Worm (Caenorhabditis elegans): ENCODE results near the gene pho-10.
A peak's percentile ranks its signal among the peaks of the same experiment; 100 is the strongest.

The pho-10 gene

DNA sequence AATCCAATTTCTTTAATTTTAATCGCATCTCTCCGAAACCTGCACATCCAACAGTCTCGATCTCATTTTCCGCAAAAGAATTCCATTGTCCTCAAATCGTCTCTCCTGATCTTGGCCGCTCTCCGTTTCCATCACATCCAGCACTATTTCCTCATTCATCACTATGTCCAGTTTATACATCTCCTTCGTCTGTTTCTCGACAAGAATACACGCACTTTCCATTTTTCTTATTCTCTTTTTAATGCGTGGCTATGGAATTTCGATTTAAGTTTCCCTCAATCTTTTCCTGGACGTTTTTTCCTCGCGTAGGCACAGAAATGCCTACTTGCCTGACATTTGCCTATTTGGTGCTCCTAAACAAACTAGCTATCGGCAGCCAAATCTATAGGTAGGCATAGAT, 40.6 kb downstream of the pho-10 start:
- TF ChIP-seq egl-5 (tag; optimal IDR thresholded peaks at IDR 0.05): no peak
- peak; percentile 32 for TF ChIP-seq nhr-23 (tag; optimal IDR thresholded peaks at IDR 0.05)

DNA sequence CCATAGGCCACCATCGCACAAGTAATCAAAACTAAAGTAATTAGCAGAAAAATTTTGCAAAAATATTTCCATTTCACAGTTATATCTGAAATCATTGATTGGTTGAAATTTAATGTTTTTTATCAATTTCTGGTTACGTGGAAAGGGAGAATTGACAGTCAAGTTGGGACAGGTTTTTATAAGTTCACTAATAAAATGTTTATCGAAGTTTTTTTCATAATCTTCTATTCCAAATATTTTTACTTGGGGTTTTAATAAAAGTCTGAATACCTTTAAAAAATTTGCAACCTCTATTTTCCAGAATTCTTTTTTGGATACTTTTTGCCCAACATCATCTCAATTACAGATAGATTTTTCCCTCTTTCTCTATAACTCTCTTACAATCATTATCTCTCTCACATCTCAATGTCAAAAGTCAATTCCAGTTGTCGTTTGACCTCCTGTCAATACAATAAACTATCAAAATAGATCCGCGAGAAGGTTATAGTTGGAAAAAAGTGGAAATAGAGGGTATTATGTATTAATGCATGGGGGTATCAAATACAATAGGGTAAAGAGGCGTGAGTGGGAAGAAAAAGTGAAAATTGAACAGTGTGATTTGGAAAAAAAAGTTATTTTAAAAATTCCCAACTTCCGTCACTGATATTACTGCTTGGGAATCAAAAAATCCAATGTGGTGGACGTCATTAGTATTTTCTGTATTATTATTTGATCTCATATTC, 45.7 kb downstream of the pho-10 start, which contains the start of the genes chil-2 and ctsa-3.2:
chil-2 (minus strand) TSS at position 101 of the 722 bp plus-strand sequence.
ctsa-3.2 (plus strand) TSS at position 672 of the 722 bp plus-strand sequence.
- no peak for TF ChIP-seq nhr-76 (tag; optimal IDR thresholded peaks at IDR 0.05)
- no peak for TF ChIP-seq ceh-9 (tag; optimal IDR thresholded peaks at IDR 0.05)
- TF ChIP-seq skn-1 (tag; optimal IDR thresholded peaks at IDR 0.05): no peak
- no peak for TF ChIP-seq ceh-82 (tag; optimal IDR thresholded peaks at IDR 0.05)
- no peak for TF ChIP-seq ztf-4 (tag; optimal IDR thresholded peaks at IDR 0.05)
- TF ChIP-seq ceh-16 (tag; optimal IDR thresholded peaks at IDR 0.05): no peak
- no peak for TF ChIP-seq nhr-23 (tag; optimal IDR thresholded peaks at IDR 0.05)
- TF ChIP-seq tbx-2 (tag; optimal IDR thresholded peaks at IDR 0.05): no peak

DNA sequence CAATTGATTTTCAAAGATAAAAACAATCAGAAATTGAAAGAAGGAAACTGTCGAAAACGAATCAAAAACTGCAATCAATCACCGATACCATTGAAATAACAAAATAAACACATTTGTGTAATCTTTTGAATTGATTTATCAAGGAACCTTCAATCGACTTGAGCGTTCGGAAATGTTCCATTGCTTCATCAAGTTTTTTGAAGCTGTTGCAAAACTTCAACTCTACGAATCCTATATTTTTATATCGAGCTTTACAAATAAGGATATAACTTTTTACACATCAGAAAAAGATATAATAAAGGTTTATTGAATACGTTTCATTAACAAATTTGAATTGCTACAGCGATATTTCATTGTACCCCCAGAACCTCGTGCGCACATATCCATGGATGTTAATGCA, 47.4 kb downstream of the pho-10 start, which contains the start of gene chil-8:
chil-8 (minus strand) TSS at position 101 of the 400 bp plus-strand sequence.
- TF ChIP-seq ceh-82 (tag; optimal IDR thresholded peaks at IDR 0.05) (no peak), lin-39 (tag; optimal IDR thresholded peaks at IDR 0.05) (no peak), fkh-10 (GFP tag; optimal IDR thresholded peaks at IDR 0.05) (no peak), tbx-2 (tag; optimal IDR thresholded peaks at IDR 0.05) (no peak), mdl-1 (tag; optimal IDR thresholded peaks at IDR 0.05) (no peak), pqm-1 (tag; optimal IDR thresholded peaks at IDR 0.05) (no peak), lin-15B (tag; optimal IDR thresholded peaks at IDR 0.05) (no peak), nhr-23 (tag; optimal IDR thresholded peaks at IDR 0.05) (no peak), ama-1 (optimal IDR thresholded peaks at IDR 0.05) (no peak), snpc-4 (tag; optimal IDR thresholded peaks at IDR 0.05) (no peak), egl-27 (tag; optimal IDR thresholded peaks at IDR 0.05) (no peak), fkh-2 (tag; optimal IDR thresholded peaks at IDR 0.05) (no peak)

DNA sequence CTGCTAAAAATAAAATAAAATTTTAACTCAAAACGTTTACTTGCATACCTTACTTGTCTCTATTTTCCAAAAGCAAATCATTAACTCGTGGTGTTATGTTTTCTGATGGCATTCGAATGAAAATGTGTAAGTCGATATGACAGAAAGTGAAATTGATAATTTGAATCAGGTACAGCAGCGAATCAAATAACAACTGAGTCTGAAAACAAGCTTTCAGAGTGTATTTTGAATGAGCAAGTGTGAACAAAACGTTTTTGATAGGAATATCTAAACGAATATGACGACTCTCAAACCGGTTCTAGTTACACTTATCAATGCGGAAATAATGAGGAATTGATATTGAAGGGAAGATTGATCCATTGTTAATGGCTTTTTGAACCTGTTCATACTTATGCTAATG, 49.3 kb downstream of the pho-10 start, which contains the start of gene chil-7:
chil-7 (minus strand) TSS at position 112 of the 400 bp plus-strand sequence.
- TF ChIP-seq elt-1 (tag; optimal IDR thresholded peaks at IDR 0.05) (no peak), nhr-25 (tag; optimal IDR thresholded peaks at IDR 0.05) (no peak), elt-2 (tag; optimal IDR thresholded peaks at IDR 0.05) (no peak), nhr-237 (tag; optimal IDR thresholded peaks at IDR 0.05) (no peak), ceh-16 (tag; optimal IDR thresholded peaks at IDR 0.05) (no peak), mml-1 (tag; optimal IDR thresholded peaks at IDR 0.05) (no peak), ceh-28 (tag; optimal IDR thresholded peaks at IDR 0.05) (no peak), ZK546.5 (tag; optimal IDR thresholded peaks at IDR 0.05) (no peak), ceh-82 (tag; optimal IDR thresholded peaks at IDR 0.05) (no peak), snpc-4 (tag; optimal IDR thresholded peaks at IDR 0.05) (no peak), elt-3 (tag; optimal IDR thresholded peaks at IDR 0.05) (no peak), nhr-77 (tag; optimal IDR thresholded peaks at IDR 0.05) (no peak)

DNA sequence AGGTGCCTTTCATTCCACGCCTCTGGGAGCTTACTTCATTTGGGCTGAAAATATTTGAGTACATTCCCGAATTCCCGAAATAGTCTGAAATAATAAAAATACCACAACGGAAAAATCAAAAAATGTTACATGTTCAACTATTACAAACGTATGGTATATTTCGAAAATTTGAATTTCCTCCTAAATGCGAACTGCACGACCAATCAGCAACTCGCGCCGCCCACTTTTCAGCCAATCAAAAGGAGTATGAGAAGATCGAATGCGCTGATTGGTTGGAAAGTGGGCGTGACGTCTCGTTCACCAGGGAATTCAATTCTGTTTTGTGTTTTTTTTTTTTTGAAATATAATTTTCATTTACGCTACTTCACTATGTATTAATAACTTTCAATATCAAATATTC, 51.7 kb downstream of the pho-10 start, which contains the start of gene old-1:
old-1 (minus strand) TSS at position 50 of the 400 bp plus-strand sequence.
- TF ChIP-seq eor-1 (tag; optimal IDR thresholded peaks at IDR 0.05): no peak
- TF ChIP-seq daf-12 (tag; optimal IDR thresholded peaks at IDR 0.05): no peak
- no peak for TF ChIP-seq aly-2 (tag; optimal IDR thresholded peaks at IDR 0.05)
- TF ChIP-seq nfya-1 (tag; optimal IDR thresholded peaks at IDR 0.05; ENCODE audit: insufficient read depth): peak; percentile 51
- no peak for TF ChIP-seq ceh-16 (tag; optimal IDR thresholded peaks at IDR 0.05)

DNA sequence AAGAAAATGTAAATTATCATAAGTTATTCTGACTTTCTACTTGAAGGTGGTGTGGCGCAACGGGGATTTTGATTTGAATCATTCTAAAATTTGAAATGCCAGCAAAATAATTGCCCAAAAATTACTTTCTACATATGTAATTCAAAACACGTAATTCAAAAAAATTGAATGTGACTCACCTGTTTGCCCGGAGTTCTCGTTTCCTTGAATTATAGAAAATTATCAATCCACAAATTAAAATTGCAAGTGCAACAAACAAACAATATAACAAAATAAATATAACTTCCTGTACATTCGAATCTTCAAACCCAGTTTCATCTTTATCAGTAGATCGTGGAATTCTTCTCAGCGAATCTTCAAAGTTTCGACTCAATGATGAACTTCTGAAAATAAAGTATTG, 52.2 kb downstream of the pho-10 start:
- no peak for TF ChIP-seq elt-2 (tag; optimal IDR thresholded peaks at IDR 0.05)
